Fruit fly (Drosophila melanogaster) S2 (cell line): ENCODE results near the gene CG31100.

Source experiments
- CG8478 ChIP-seq: fragments of >200 bp; optimal IDR thresholded peaks from 2 replicates; lab custom pipeline; 2018
- CTCF ChIP-seq, 2 experiments: fragments of >200 bp; optimal IDR thresholded peaks; 2 replicates each; lab custom pipeline; 2018

DNA sequence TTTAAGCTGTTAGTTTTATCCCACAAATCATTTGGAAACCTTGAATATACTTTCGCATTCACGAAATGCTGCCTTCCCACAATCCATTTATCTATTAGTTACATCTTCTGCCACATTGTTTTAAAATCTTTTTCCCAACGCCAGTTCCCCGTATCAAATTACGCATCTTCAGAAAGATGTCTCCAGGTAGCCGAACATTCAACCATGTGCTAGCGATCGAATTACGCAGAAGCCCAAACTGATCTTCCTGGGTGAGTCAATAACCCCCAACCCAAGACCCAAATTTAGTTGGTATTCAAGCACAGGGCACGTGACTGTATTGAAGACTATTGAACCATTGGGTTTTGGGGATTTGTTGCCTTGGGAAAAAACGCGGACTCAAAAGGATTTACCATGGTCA lies 20.5 kb upstream of the CG31100 start:
- no peak for TF ChIP-seq CTCF (optimal IDR thresholded peaks at IDR 0.05; lab: Kevin White, UChicago)
- no peak for TF ChIP-seq CG8478 (lab: Kevin White, UChicago)
